Fruit fly (Drosophila melanogaster) whole organism, wandering third instar larva: ENCODE results near the gene ey.
A peak's percentile ranks its signal among the peaks of the same experiment; 100 is the strongest.

ENCODE experiments used
- Abd-B ChIP-seq: fragments of >200 bp; optimal IDR thresholded peaks from 2 replicates; lab custom pipeline; 2017; ENCODE audit warnings: missing biosample characterization, missing genetic modification characterization
- CG9705 ChIP-seq: fragments of 200-800 bp; sonication (Bioruptor generic); optimal IDR thresholded peaks from 2 replicates; lab custom pipeline; 2018; ENCODE audit warnings: missing biosample characterization, mild to moderate bottlenecking, missing genetic modification characterization
- CrebA ChIP-seq: fragments of 200-800 bp; sonication (Bioruptor generic); optimal IDR thresholded peaks from 2 replicates; lab custom pipeline; 2016; ENCODE audit warnings: missing biosample characterization, mild to moderate bottlenecking, missing genetic modification characterization, borderline replicate concordance
- Dfd ChIP-seq: fragments of >200 bp; optimal IDR thresholded peaks from 2 replicates; lab custom pipeline; 2017; ENCODE audit warnings: missing biosample characterization, missing genetic modification characterization
- Dif ChIP-seq: fragments of 200-275, 200-300 bp; sonication (Bioruptor generic); optimal IDR thresholded peaks from 2 replicates; lab custom pipeline; 2018; ENCODE audit warnings: missing biosample characterization, missing genetic modification characterization; ENCODE audit not compliant: partially characterized antibody
- GATAd ChIP-seq: sonication (Bioruptor generic); optimal IDR thresholded peaks from 2 replicates; lab custom pipeline; 2016; ENCODE audit warnings: missing biosample characterization, missing genetic modification characterization
- HLH106 ChIP-seq: fragments of 200-800 bp; optimal IDR thresholded peaks from 3 replicates; lab custom pipeline; 2019; ENCODE audit warnings: missing biosample characterization, mild to moderate bottlenecking, missing genetic modification characterization, moderate library complexity
- Hnf4 ChIP-seq: fragments of 200-800 bp; sonication (Bioruptor generic); optimal IDR thresholded peaks from 2 replicates; lab custom pipeline; 2016; ENCODE audit warnings: missing biosample characterization, mild to moderate bottlenecking, missing genetic modification characterization
- Hr78 ChIP-seq: fragments of >200 bp; optimal IDR thresholded peaks from 2 replicates; lab custom pipeline; 2017; ENCODE audit warnings: missing biosample characterization, missing genetic modification characterization
- Hr83 ChIP-seq: fragments of 200-300 bp; sonication (Bioruptor generic); optimal IDR thresholded peaks from 2 replicates; lab custom pipeline; 2016; ENCODE audit warnings: missing biosample characterization, mild to moderate bottlenecking, missing genetic modification characterization, moderate library complexity; ENCODE audit not compliant: poor library complexity, severe bottlenecking
- Jra ChIP-seq: sonication (Bioruptor generic); optimal IDR thresholded peaks from 2 replicates; lab custom pipeline; 2016; ENCODE audit warnings: missing biosample characterization, missing genetic modification characterization
- Myc ChIP-seq: fragments of >200 bp; optimal IDR thresholded peaks from 2 replicates; lab custom pipeline; 2017
- N ChIP-seq: fragments of >200 bp; optimal IDR thresholded peaks from 2 replicates; lab custom pipeline; 2018; ENCODE audit warnings: missing biosample characterization, missing external identifiers, missing genetic modification characterization
- Rel ChIP-seq, 2 experiments: fragments of 200-800 bp; sonication (Bioruptor generic) in 1 of 2; optimal IDR thresholded peaks; 2 replicates in 1 of 2; 3 replicates in 1 of 2; lab custom pipeline; 2016 to 2019; ENCODE audit warnings: mild to moderate bottlenecking in 2 of 2, missing biosample characterization in 2 of 2, missing genetic modification characterization in 2 of 2, moderate library complexity in 1 of 2
- Sp1 ChIP-seq: fragments of 200-800 bp; sonication (Bioruptor generic); optimal IDR thresholded peaks from 3 replicates; lab custom pipeline; 2019; ENCODE audit warnings: missing biosample characterization, mild to moderate bottlenecking, missing genetic modification characterization, moderate library complexity
- Vsx2 ChIP-seq: fragments of 200-300, 225-300 bp; sonication (Bioruptor generic); optimal IDR thresholded peaks from 2 replicates; lab custom pipeline; 2018; ENCODE audit warnings: missing biosample characterization, missing genetic modification characterization; ENCODE audit not compliant: partially characterized antibody
- br ChIP-seq: fragments of 200-800 bp; sonication (Bioruptor generic); optimal IDR thresholded peaks from 2 replicates; lab custom pipeline; 2016; ENCODE audit warnings: missing biosample characterization, missing genetic modification characterization
- brk ChIP-seq: fragments of 200-800 bp; sonication (Bioruptor generic); optimal IDR thresholded peaks from 2 replicates; lab custom pipeline; 2016; ENCODE audit warnings: missing biosample characterization, mild to moderate bottlenecking, missing genetic modification characterization
- dsf ChIP-seq: sonication (Bioruptor generic); optimal IDR thresholded peaks from 2 replicates; lab custom pipeline; 2016; ENCODE audit warnings: missing biosample characterization, missing genetic modification characterization, borderline replicate concordance
- ey ChIP-seq: fragments of 200-800 bp; sonication (Bioruptor generic); optimal IDR thresholded peaks from 2 replicates; lab custom pipeline; 2016; ENCODE audit warnings: missing biosample characterization, missing genetic modification characterization
- foxo ChIP-seq, 2 experiments: fragments of 200-800 bp; sonication (Bioruptor generic); optimal IDR thresholded peaks; 2 replicates in 1 of 2; 3 replicates in 1 of 2; lab custom pipeline; 2016 to 2017; ENCODE audit warnings: missing biosample characterization in 2 of 2, missing genetic modification characterization in 2 of 2
- fru ChIP-seq: fragments of 200-800 bp; sonication (Bioruptor generic); optimal IDR thresholded peaks from 3 replicates; lab custom pipeline; 2016; ENCODE audit warnings: missing biosample characterization, mild to moderate bottlenecking, missing genetic modification characterization
- h ChIP-seq: fragments of 200-800 bp; sonication (Bioruptor generic); optimal IDR thresholded peaks from 3 replicates; lab custom pipeline; 2016; ENCODE audit warnings: missing biosample characterization, mild to moderate bottlenecking, missing genetic modification characterization
- pan ChIP-seq: fragments of >200 bp; optimal IDR thresholded peaks from 2 replicates; lab custom pipeline; 2017
- psq ChIP-seq: fragments of 200-800 bp; sonication (Bioruptor generic); optimal IDR thresholded peaks from 3 replicates; lab custom pipeline; 2017; ENCODE audit warnings: missing biosample characterization, mild to moderate bottlenecking, missing genetic modification characterization, moderate library complexity
- rgr ChIP-seq: fragments of 200-800 bp; sonication (Bioruptor generic); optimal IDR thresholded peaks from 3 replicates; lab custom pipeline; 2016; ENCODE audit warnings: missing biosample characterization, mild to moderate bottlenecking, missing genetic modification characterization
- sage ChIP-seq: fragments of 200-800 bp; sonication (Bioruptor generic); optimal IDR thresholded peaks from 2 replicates; lab custom pipeline; 2016; ENCODE audit warnings: missing biosample characterization, mild to moderate bottlenecking, missing genetic modification characterization
- sv ChIP-seq: fragments of 200-800 bp; sonication (Bioruptor generic); optimal IDR thresholded peaks from 3 replicates; lab custom pipeline; 2016; ENCODE audit warnings: missing biosample characterization, missing genetic modification characterization
- tai ChIP-seq: sonication (Bioruptor generic); optimal IDR thresholded peaks from 2 replicates; lab custom pipeline; 2016; ENCODE audit warnings: missing biosample characterization, missing genetic modification characterization
- woc ChIP-seq: sonication (Bioruptor generic); optimal IDR thresholded peaks from 2 replicates; lab custom pipeline; 2016; ENCODE audit warnings: missing biosample characterization, mild to moderate bottlenecking, missing genetic modification characterization

ey gene

dm6 chr4:696638-697037 lies 851 bp upstream of the ey start:
- TF ChIP-seq foxo (GFP tag; optimal IDR thresholded peaks at IDR 0.05; lab: Kevin White, UChicago) (peak in 1 of 2 experiments; percentile 12), ey (GFP tag; lab: Kevin White, UChicago) (peak; percentile 61), Abd-B (GFP tag; lab: Kevin White, UChicago) (no peak), h (GFP tag; lab: Kevin White, UChicago) (peak; percentile 32), dsf (no peak), Rel (GFP tag; optimal IDR thresholded peaks at IDR 0.05; lab: Kevin White, UChicago) (no peak), Rel (tag; optimal IDR thresholded peaks at IDR 0.05; lab: Kevin White, UChicago) (peak; percentile 96), Hr83 (GFP tag; lab: Kevin White, UChicago) (peak; percentile 87), Hnf4 (peak; percentile 55), Hr78 (no peak), Myc (no peak), woc (GFP tag; lab: Kevin White, UChicago) (peak; percentile 92), pan (lab: Kevin White, UChicago) (no peak), Dfd (GFP tag; lab: Kevin White, UChicago) (no peak), fru (GFP tag; lab: Kevin White, UChicago) (peak; percentile 31), brk (GFP tag; lab: Kevin White, UChicago) (no peak), sv (GFP tag; lab: Kevin White, UChicago) (peak; percentile 33), HLH106 (tag; lab: Kevin White, UChicago) (no peak), N (peak; percentile 47), sage (GFP tag; lab: Kevin White, UChicago) (peak; percentile 46), CrebA (peak; percentile 28), rgr (GFP tag; lab: Kevin White, UChicago) (peak; percentile 26), CG9705 (GFP tag; lab: Kevin White, UChicago) (no peak), Jra (GFP tag; lab: Kevin White, UChicago) (peak; percentile 8), Vsx2 (GFP tag; lab: Kevin White, UChicago) (peak; percentile 96), Dif (GFP tag; lab: Kevin White, UChicago) (no peak), br (peak; percentile 14)

dm6 chr4:701948-702347 lies 4.5 kb downstream of the ey start:
- TF ChIP-seq woc (GFP tag; lab: Kevin White, UChicago) (no peak), psq (GFP tag; lab: Kevin White, UChicago) (no peak), pan (lab: Kevin White, UChicago) (no peak), Dfd (GFP tag; lab: Kevin White, UChicago) (no peak), N (no peak), ey (GFP tag; lab: Kevin White, UChicago) (no peak), Sp1 (GFP tag; lab: Kevin White, UChicago) (no peak), Rel (GFP tag; optimal IDR thresholded peaks at IDR 0.05; lab: Kevin White, UChicago) (no peak), Rel (tag; optimal IDR thresholded peaks at IDR 0.05; lab: Kevin White, UChicago) (no peak), Abd-B (GFP tag; lab: Kevin White, UChicago) (no peak), br (no peak)

- TF ChIP-seq tai (GFP tag; lab: Kevin White, UChicago), result no peak
- TF ChIP-seq GATAd (GFP tag; lab: Kevin White, UChicago), result no peak
- no peak for TF ChIP-seq CG9705 (GFP tag; lab: Kevin White, UChicago)
- TF ChIP-seq sage (GFP tag; lab: Kevin White, UChicago), result no peak
- TF ChIP-seq woc (GFP tag; lab: Kevin White, UChicago), result no peak
- no peak for TF ChIP-seq Hnf4
- TF ChIP-seq pan (lab: Kevin White, UChicago), result no peak
- TF ChIP-seq Hr83 (GFP tag; lab: Kevin White, UChicago), result no peak
Measured at dm6 chr4:702806-703301, 5.4 kb downstream of the ey start.

- TF ChIP-seq Dfd (GFP tag; lab: Kevin White, UChicago), result peak; percentile 94
- no peak for TF ChIP-seq Vsx2 (GFP tag; lab: Kevin White, UChicago)
Measured at dm6 chr4:703992-704690, 6.7 kb downstream of the ey start.
